Fruit fly (Drosophila melanogaster) whole organism, embryonic: ENCODE data around the gene SmE.
A peak's percentile ranks its signal among the peaks of the same experiment; 100 is the strongest.

Experiments
- Asciz ChIP-seq: fragments of 200-800 bp; sonication (Bioruptor generic); optimal IDR thresholded peaks from 2 replicates; lab custom pipeline; 2017; ENCODE audit warnings: missing biosample characterization, mild to moderate bottlenecking, missing genetic modification characterization, missing genetic modification reagents
- Atf6 ChIP-seq: fragments of 200-800 bp; sonication (Bioruptor generic); IDR thresholded peaks from 2 replicates; pipeline ENCODE4 v1.3.6; 2022; ENCODE audit warnings: missing biosample characterization, missing genetic modification characterization
- CG10274 ChIP-seq: fragments of 200-800 bp; sonication (Bioruptor generic); optimal IDR thresholded peaks from 3 replicates; lab custom pipeline; 2017; ENCODE audit warnings: missing biosample characterization, mild to moderate bottlenecking, missing genetic modification characterization
- CG10565 ChIP-seq: fragments of 200-800 bp; sonication (Bioruptor generic); optimal IDR thresholded peaks from 3 replicates; lab custom pipeline; 2016; ENCODE audit warnings: missing biosample characterization, mild to moderate bottlenecking, missing genetic modification characterization
- CG10959 ChIP-seq: fragments of 200-800 bp; sonication (Bioruptor generic); IDR thresholded peaks from 2 replicates; pipeline ENCODE4 v1.3.6; 2022; ENCODE audit warnings: missing biosample characterization, missing genetic modification characterization
- CG12769 ChIP-seq: fragments of 200-800 bp; sonication (Bioruptor generic); optimal IDR thresholded peaks from 2 replicates; lab custom pipeline; 2019; ENCODE audit warnings: missing biosample characterization, mild to moderate bottlenecking, missing genetic modification characterization, moderate library complexity
- CG15073 ChIP-seq: fragments of 200-800 bp; sonication (Bioruptor generic); optimal IDR thresholded peaks from 2 replicates; lab custom pipeline; 2016; ENCODE audit warnings: missing biosample characterization, missing genetic modification characterization
- CG15269 ChIP-seq: fragments of 200-800 bp; sonication (Bioruptor generic); optimal IDR thresholded peaks from 2 replicates; lab custom pipeline; 2018; ENCODE audit warnings: missing biosample characterization, mild to moderate bottlenecking, missing genetic modification characterization, moderate library complexity
- CG17186 ChIP-seq: fragments of 200-800 bp; sonication (Bioruptor generic); optimal IDR thresholded peaks from 3 replicates; lab custom pipeline; 2017; ENCODE audit warnings: missing biosample characterization, missing genetic modification reagents, missing genetic modification characterization
- CG1792 ChIP-seq: fragments of 200-800 bp; sonication (Bioruptor generic); optimal IDR thresholded peaks from 2 replicates; lab custom pipeline; 2016; ENCODE audit warnings: missing biosample characterization, missing genetic modification characterization
- CG18476 ChIP-seq: fragments of 200-800 bp; sonication (Bioruptor generic); optimal IDR thresholded peaks from 2 replicates; lab custom pipeline; 2016; ENCODE audit warnings: missing biosample characterization, mild to moderate bottlenecking, missing genetic modification characterization
- CG2678 ChIP-seq: fragments of 200-800 bp; sonication (Bioruptor generic); optimal IDR thresholded peaks from 3 replicates; lab custom pipeline; 2019; ENCODE audit warnings: missing biosample characterization, mild to moderate bottlenecking, missing genetic modification characterization, moderate library complexity
- CG32772 ChIP-seq: fragments of 200-800 bp; sonication (Bioruptor generic); IDR thresholded peaks from 2 replicates; pipeline ENCODE4 v1.3.6; 2022; ENCODE audit warnings: missing biosample characterization, missing genetic modification characterization
- CG3838 ChIP-seq: fragments of 200-800 bp; sonication (Bioruptor generic); optimal IDR thresholded peaks from 3 replicates; lab custom pipeline; 2016; ENCODE audit warnings: missing biosample characterization, missing genetic modification characterization
- CG4730 ChIP-seq: fragments of 200-800 bp; sonication (Bioruptor generic); IDR thresholded peaks from 2 replicates; pipeline ENCODE4 v1.3.6; 2022; ENCODE audit warnings: missing biosample characterization, missing genetic modification characterization
- CG6765 ChIP-seq: fragments of 200-800 bp; sonication (Bioruptor generic); optimal IDR thresholded peaks from 3 replicates; lab custom pipeline; 2017; ENCODE audit warnings: missing biosample characterization, mild to moderate bottlenecking, missing genetic modification characterization
- CG7271 ChIP-seq: fragments of 200-800 bp; sonication (Bioruptor generic); optimal IDR thresholded peaks from 2 replicates; lab custom pipeline; 2018; ENCODE audit warnings: missing biosample characterization, mild to moderate bottlenecking, missing genetic modification characterization, moderate library complexity
- CG8359 ChIP-seq: fragments of 200-800 bp; sonication (Bioruptor generic); optimal IDR thresholded peaks from 2 replicates; lab custom pipeline; 2017; ENCODE audit warnings: missing biosample characterization, mild to moderate bottlenecking, missing genetic modification characterization, borderline replicate concordance
- CG9876 ChIP-seq: fragments of 200-800 bp; sonication (Bioruptor generic); optimal IDR thresholded peaks from 2 replicates; lab custom pipeline; 2016; ENCODE audit warnings: missing biosample characterization, missing genetic modification characterization
- GATAe ChIP-seq: fragments of 200-800 bp; sonication (Bioruptor generic); conservative IDR thresholded peaks from 2 replicates; pipeline ENCODE4 v1.3.6; 2022; ENCODE audit warnings: missing biosample characterization, missing genetic modification characterization
- Gsc ChIP-seq: fragments of 200-800 bp; sonication (Bioruptor generic); IDR thresholded peaks from 2 replicates; pipeline ENCODE4 v1.3.6; 2022; ENCODE audit warnings: missing biosample characterization, missing genetic modification characterization
- HLHmδ ChIP-seq: fragments of 200-800 bp; sonication (Bioruptor generic); optimal IDR thresholded peaks from 2 replicates; lab custom pipeline; 2018; ENCODE audit warnings: missing biosample characterization, mild to moderate bottlenecking, missing genetic modification characterization, moderate library complexity
- HmgD ChIP-seq: fragments of 200-800 bp; sonication (Bioruptor generic); optimal IDR thresholded peaks from 3 replicates; lab custom pipeline; 2016; ENCODE audit warnings: missing biosample characterization, missing genetic modification characterization
- HmgZ ChIP-seq: fragments of 200-800 bp; sonication (Bioruptor generic); optimal IDR thresholded peaks from 2 replicates; lab custom pipeline; 2018; ENCODE audit warnings: missing biosample characterization, mild to moderate bottlenecking, missing genetic modification characterization
- Hr51 ChIP-seq, 2 experiments: fragments of 200-800 bp; sonication (Bioruptor generic); optimal IDR thresholded peaks; 2 replicates in 1 of 2; 3 replicates in 1 of 2; lab custom pipeline; 2016 to 2018; ENCODE audit warnings: missing biosample characterization in 2 of 2, missing genetic modification characterization in 2 of 2, mild to moderate bottlenecking in 1 of 2, moderate library complexity in 1 of 2
- Max ChIP-seq: fragments of 200-800 bp; sonication (Bioruptor generic); optimal IDR thresholded peaks from 2 replicates; lab custom pipeline; 2016; ENCODE audit warnings: missing biosample characterization, mild to moderate bottlenecking, missing genetic modification characterization
- NFAT ChIP-seq: fragments of 200-800 bp; sonication (Bioruptor generic); IDR thresholded peaks from 2 replicates; pipeline ENCODE4 v1.3.6; 2022; ENCODE audit warnings: missing biosample characterization, missing genetic modification characterization
- Opbp ChIP-seq: fragments of 200-800 bp; sonication (Bioruptor generic); IDR thresholded peaks from 3 replicates; pipeline ENCODE4 v1.3.6; 2022; ENCODE audit warnings: missing biosample characterization, missing genetic modification characterization; ENCODE audit not compliant: partially characterized antibody
- Side ChIP-seq: fragments of 200-800 bp; sonication (Bioruptor generic); optimal IDR thresholded peaks from 2 replicates; lab custom pipeline; 2016; ENCODE audit warnings: missing biosample characterization, missing genetic modification characterization
- Sry-β ChIP-seq: fragments of 200-800 bp; sonication (Bioruptor generic); optimal IDR thresholded peaks from 2 replicates; lab custom pipeline; 2018; ENCODE audit warnings: missing biosample characterization, mild to moderate bottlenecking, missing genetic modification characterization, moderate library complexity
- Xrp1 ChIP-seq: fragments of 200-800 bp; sonication (Bioruptor generic); IDR thresholded peaks from 2 replicates; pipeline ENCODE4 v1.3.6; 2022; ENCODE audit warnings: missing biosample characterization, missing genetic modification characterization
- YL-1 ChIP-seq: fragments of 200-800 bp; sonication (Bioruptor generic); optimal IDR thresholded peaks from 3 replicates; lab custom pipeline; 2017; ENCODE audit warnings: missing biosample characterization, mild to moderate bottlenecking, missing genetic modification characterization
- al ChIP-seq: fragments of 200-800 bp; sonication (Bioruptor generic); IDR thresholded peaks from 2 replicates; pipeline ENCODE4 v1.3.6; 2022; ENCODE audit warnings: missing biosample characterization, missing genetic modification characterization
- bbx ChIP-seq: fragments of 200-800 bp; sonication (Bioruptor generic); IDR thresholded peaks from 2 replicates; pipeline ENCODE4 v1.3.6; 2022; ENCODE audit warnings: missing biosample characterization, missing genetic modification characterization; ENCODE audit not compliant: partially characterized antibody
- btn ChIP-seq: fragments of 200-800 bp; sonication (Bioruptor generic); optimal IDR thresholded peaks from 2 replicates; lab custom pipeline; 2016; ENCODE audit warnings: missing biosample characterization, missing genetic modification characterization
- cas ChIP-seq: fragments of 200-800 bp; sonication (Bioruptor generic); IDR thresholded peaks from 2 replicates; pipeline ENCODE4 v1.3.6; 2022; ENCODE audit warnings: missing biosample characterization, missing genetic modification characterization
- caup ChIP-seq: fragments of 200-800 bp; sonication (Bioruptor generic); optimal IDR thresholded peaks from 3 replicates; lab custom pipeline; 2017; ENCODE audit warnings: missing biosample characterization, mild to moderate bottlenecking, missing genetic modification characterization, moderate library complexity; ENCODE audit not compliant: severe bottlenecking
- dimm ChIP-seq: fragments of 200-800 bp; sonication (Bioruptor generic); IDR thresholded peaks from 2 replicates; pipeline ENCODE4 v1.3.6; 2022; ENCODE audit warnings: missing biosample characterization, missing genetic modification characterization
- disco-r ChIP-seq: fragments of 200-800 bp; sonication (Bioruptor generic); optimal IDR thresholded peaks from 2 replicates; lab custom pipeline; 2016; ENCODE audit warnings: missing biosample characterization, missing genetic modification characterization
- gsb ChIP-seq: fragments of 200-800 bp; sonication (Bioruptor generic); IDR thresholded peaks from 2 replicates; pipeline ENCODE4 v1.3.6; 2022; ENCODE audit warnings: missing biosample characterization, missing genetic modification characterization
- hbn ChIP-seq: fragments of 200-800 bp; sonication (Bioruptor generic); IDR thresholded peaks from 2 replicates; pipeline ENCODE4 v1.3.6; 2022; ENCODE audit warnings: missing biosample characterization, missing genetic modification characterization; ENCODE audit not compliant: partially characterized antibody
- jumu ChIP-seq: fragments of 200-800 bp; sonication (Bioruptor generic); optimal IDR thresholded peaks from 3 replicates; lab custom pipeline; 2016; ENCODE audit warnings: missing biosample characterization, missing genetic modification characterization
- luna ChIP-seq: fragments of 200-800 bp; sonication (Bioruptor generic); optimal IDR thresholded peaks from 2 replicates; lab custom pipeline; 2016; ENCODE audit warnings: missing biosample characterization, missing genetic modification characterization
- phol ChIP-seq: fragments of 200-800 bp; sonication (Bioruptor generic); optimal IDR thresholded peaks from 3 replicates; lab custom pipeline; 2018; ENCODE audit warnings: missing biosample characterization, mild to moderate bottlenecking, missing genetic modification characterization, moderate library complexity
- sd ChIP-seq: fragments of 200-800 bp; sonication (Bioruptor generic); optimal IDR thresholded peaks from 3 replicates; lab custom pipeline; 2018; ENCODE audit warnings: missing biosample characterization, mild to moderate bottlenecking, missing genetic modification characterization, moderate library complexity
- trh ChIP-seq: fragments of 200-800 bp; sonication (Bioruptor generic); optimal IDR thresholded peaks from 2 replicates; lab custom pipeline; 2016; ENCODE audit warnings: missing biosample characterization, missing genetic modification characterization
- z ChIP-seq: fragments of 200-800 bp; sonication (Bioruptor generic); IDR thresholded peaks from 3 replicates; pipeline ENCODE4 v1.3.6; 2022; ENCODE audit warnings: missing biosample characterization, missing genetic modification characterization
- zen2 ChIP-seq: fragments of 200-800 bp; sonication (Bioruptor generic); IDR thresholded peaks from 3 replicates; pipeline ENCODE4 v1.3.6; 2022; ENCODE audit warnings: missing biosample characterization, missing genetic modification characterization; ENCODE audit not compliant: partially characterized antibody
- zfh2 ChIP-seq: fragments of 200-800 bp; sonication (Bioruptor generic); optimal IDR thresholded peaks from 2 replicates; lab custom pipeline; 2016; ENCODE audit warnings: missing biosample characterization, missing genetic modification characterization

SmE gene

DNA sequence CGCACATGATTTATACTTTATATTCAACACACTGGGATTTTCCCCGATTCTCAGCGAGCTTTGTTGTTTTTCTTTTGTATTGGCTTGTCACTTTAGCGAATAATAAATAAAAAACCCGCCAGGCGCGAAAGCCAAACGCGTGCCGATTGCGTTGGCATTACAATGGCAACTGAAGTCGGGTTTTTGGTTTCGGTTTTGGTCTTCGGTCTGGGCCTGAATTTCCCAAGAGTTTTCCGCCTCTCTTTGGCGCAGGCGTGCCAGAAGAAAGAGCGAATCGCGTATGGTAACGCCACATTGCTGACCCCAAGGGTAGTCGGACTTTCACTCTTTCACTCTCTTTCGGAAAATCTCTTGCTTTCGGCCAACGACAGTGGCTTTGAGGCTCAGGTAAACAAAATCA lies 30.1 kb downstream of the SmE start, which contains the start of gene CG14535 (continued):
- TF ChIP-seq CG17186 (GFP tag; lab: Kevin White, UChicago) = no peak
- TF ChIP-seq Side (GFP tag; lab: Kevin White, UChicago) = no peak
- TF ChIP-seq luna (GFP tag; lab: Kevin White, UChicago) = no peak
- TF ChIP-seq btn (GFP tag; lab: Kevin White, UChicago) = no peak
- TF ChIP-seq, all 482 proteins: peak for 12

DNA sequence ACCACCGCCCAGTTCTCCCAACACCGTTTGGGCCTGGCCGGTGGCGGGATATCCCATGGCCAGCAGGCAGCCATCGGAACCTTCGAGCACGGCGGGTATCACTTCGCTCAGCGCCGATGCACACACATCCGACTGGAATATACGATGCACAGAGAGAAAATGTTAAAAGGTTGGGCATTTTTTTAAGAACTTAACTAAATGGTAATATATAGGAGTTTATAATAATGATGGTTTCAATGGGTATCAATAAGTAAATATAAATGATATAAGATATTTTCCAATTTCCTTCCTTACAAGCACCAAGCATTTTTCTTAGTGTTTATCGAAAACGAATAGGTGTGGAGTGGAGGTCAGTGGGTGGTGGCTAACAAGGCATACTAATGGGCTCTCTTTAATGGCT lies 33.6 kb downstream of the SmE start:
- no peak for TF ChIP-seq HmgZ (tag; lab: Kevin White, UChicago)
- TF ChIP-seq Hr51 (GFP tag; optimal IDR thresholded peaks at IDR 0.05; lab: Kevin White, UChicago) = peak in 1 of 2 experiments; percentile 56
- no peak for TF ChIP-seq CG9876 (GFP tag; lab: Kevin White, UChicago)
- no peak for TF ChIP-seq jumu (GFP tag; lab: Kevin White, UChicago)
- no peak for TF ChIP-seq trh
- TF ChIP-seq Asciz = peak; percentile 4
- no peak for TF ChIP-seq hbn
- TF ChIP-seq phol (tag; lab: Kevin White, UChicago) = peak; percentile 51
- no peak for TF ChIP-seq bbx (GFP tag; lab: Robert Waterston, UW)
- no peak for TF ChIP-seq CG3838
- no peak for TF ChIP-seq dimm (GFP tag; lab: Robert Waterston, UW)
- no peak for TF ChIP-seq al (GFP tag; lab: Robert Waterston, UW)
- TF ChIP-seq NFAT (GFP tag; lab: Robert Waterston, UW) = no peak
- TF ChIP-seq CG12769 (tag; lab: Kevin White, UChicago) = no peak
- TF ChIP-seq caup (GFP tag; lab: Kevin White, UChicago) = no peak
- TF ChIP-seq Max = no peak
- no peak for TF ChIP-seq Opbp (GFP tag; lab: Robert Waterston, UW)
- no peak for TF ChIP-seq CG10274
- TF ChIP-seq zfh2 = no peak
- no peak for TF ChIP-seq CG18476 (GFP tag; lab: Kevin White, UChicago)
- 0 out of 2 replicates have a peak, but pooled peaks have one; percentile 14 for TF ChIP-seq Atf6 (GFP tag; lab: Robert Waterston, UW)
- TF ChIP-seq CG4730 (GFP tag; lab: Robert Waterston, UW) = no peak
- TF ChIP-seq zen2 (GFP tag; lab: Robert Waterston, UW) = no peak
- TF ChIP-seq cas (GFP tag; lab: Robert Waterston, UW) = no peak
- TF ChIP-seq CG2678 (tag; lab: Kevin White, UChicago) = peak; percentile 65
- TF ChIP-seq gsb (GFP tag; lab: Robert Waterston, UW) = no peak
- TF ChIP-seq CG10565 = no peak
- no peak for TF ChIP-seq YL-1 (GFP tag; lab: Kevin White, UChicago)
- no peak for TF ChIP-seq CG7271
- no peak for TF ChIP-seq Sry-β (GFP tag; lab: Kevin White, UChicago)
- TF ChIP-seq GATAe (GFP tag; lab: Robert Waterston, UW) = no peak
- TF ChIP-seq CG15269 = peak; percentile 35
- TF ChIP-seq CG32772 (GFP tag; lab: Robert Waterston, UW) = no peak
- no peak for TF ChIP-seq sd
- no peak for TF ChIP-seq CG10959
- no peak for TF ChIP-seq Gsc (GFP tag; lab: Robert Waterston, UW)
- no peak for TF ChIP-seq CG8359 (GFP tag; lab: Kevin White, UChicago)
- TF ChIP-seq z (GFP tag; lab: Robert Waterston, UW) = no peak
- TF ChIP-seq Xrp1 (GFP tag; lab: Robert Waterston, UW) = peak; percentile 61; the same call in 1 of the 2 replicates
- no peak for TF ChIP-seq HmgD (GFP tag; lab: Kevin White, UChicago)
- TF ChIP-seq CG6765 (GFP tag; lab: Kevin White, UChicago) = no peak
- no peak for TF ChIP-seq HLHmδ (GFP tag; lab: Kevin White, UChicago)
- TF ChIP-seq CG1792 = no peak
- TF ChIP-seq CG15073 (GFP tag; lab: Kevin White, UChicago) = no peak
- TF ChIP-seq disco-r = no peak
